Worm (Caenorhabditis elegans) whole organism, L4/young adult: ENCODE data around the gene tyr-1.

Source experiments
- W03F9.2 ChIP-seq: fragments of 150-350 bp; optimal IDR thresholded peaks from 2 replicates; lab custom pipeline; 2014; ENCODE audit warnings: missing biosample characterization, missing genetic modification characterization
- dao-5 ChIP-seq: sonication (generic microtip); optimal IDR thresholded peaks from 2 replicates; lab custom pipeline; 2016; ENCODE audit warnings: missing genotype, missing genetic modification characterization, moderate library complexity, missing compliant biosample characterization
- him-1 ChIP-seq: sonication (generic microtip); optimal IDR thresholded peaks from 2 replicates; lab custom pipeline; 2016; ENCODE audit warnings: missing genotype, missing genetic modification reagents, missing genetic modification characterization, missing compliant biosample characterization

ce11 chrIII:7866189-7866588 lies 7.4 kb upstream of the tyr-1 start, which contains the start of gene cup-4:
- TF ChIP-seq W03F9.2, result no peak
- TF ChIP-seq dao-5 (tag; lab: Kevin White, UChicago), result no peak
- TF ChIP-seq him-1, result no peak
